Fruit fly (Drosophila melanogaster) whole organism, embryonic: ENCODE data around the gene tra.

Source experiments
- ATbp ChIP-seq: fragments of 200-800 bp; sonication (Bioruptor generic); optimal IDR thresholded peaks from 2 replicates; lab custom pipeline; 2017; ENCODE audit warnings: missing biosample characterization, mild to moderate bottlenecking, missing genetic modification characterization, missing genetic modification reagents
- Bteb2 ChIP-seq: fragments of 200-800 bp; sonication (Bioruptor generic); optimal IDR thresholded peaks from 2 replicates; lab custom pipeline; 2016; ENCODE audit warnings: missing biosample characterization, missing genetic modification characterization
- CG11398 ChIP-seq: fragments of 200-800 bp; sonication (Bioruptor generic); optimal IDR thresholded peaks from 2 replicates; lab custom pipeline; 2016; ENCODE audit warnings: missing biosample characterization, missing genetic modification characterization
- CG12155 ChIP-seq: fragments of 200-800 bp; sonication (Bioruptor generic); optimal IDR thresholded peaks from 3 replicates; lab custom pipeline; 2016; ENCODE audit warnings: missing biosample characterization, missing genetic modification characterization
- CG14710 ChIP-seq: fragments of 200-800 bp; sonication (Bioruptor generic); optimal IDR thresholded peaks from 3 replicates; lab custom pipeline; 2019; ENCODE audit warnings: missing biosample characterization, mild to moderate bottlenecking, missing genetic modification characterization, moderate library complexity
- CG14860 ChIP-seq: fragments of 200-800 bp; sonication (Bioruptor generic); IDR thresholded peaks from 3 replicates; pipeline ENCODE4 v1.3.6; 2022; ENCODE audit warnings: missing biosample characterization, missing genetic modification characterization; ENCODE audit not compliant: partially characterized antibody
- CG1647 ChIP-seq: fragments of 200-800 bp; sonication (Bioruptor generic); optimal IDR thresholded peaks from 3 replicates; lab custom pipeline; 2016; ENCODE audit warnings: missing biosample characterization, missing genetic modification characterization
- CG17186 ChIP-seq: fragments of 200-800 bp; sonication (Bioruptor generic); optimal IDR thresholded peaks from 3 replicates; lab custom pipeline; 2017; ENCODE audit warnings: missing biosample characterization, missing genetic modification reagents, missing genetic modification characterization
- CG3065 ChIP-seq: fragments of 200-800 bp; sonication (Bioruptor generic); optimal IDR thresholded peaks from 2 replicates; lab custom pipeline; 2016; ENCODE audit warnings: missing biosample characterization, missing genetic modification characterization
- CG31441 ChIP-seq: fragments of 200-800 bp; sonication (Bioruptor generic); IDR thresholded peaks from 2 replicates; pipeline ENCODE4 v1.3.6; 2022; ENCODE audit warnings: missing biosample characterization, missing genetic modification characterization
- CG32767 ChIP-seq: fragments of 200-800 bp; sonication (Bioruptor generic); IDR thresholded peaks from 2 replicates; pipeline ENCODE4 v1.3.6; 2022; ENCODE audit warnings: missing biosample characterization, missing genetic modification characterization
- CG3407 ChIP-seq: fragments of 200-800 bp; sonication (Bioruptor generic); optimal IDR thresholded peaks from 2 replicates; lab custom pipeline; 2018; ENCODE audit warnings: missing biosample characterization, mild to moderate bottlenecking, missing genetic modification characterization
- CG34224 ChIP-seq: fragments of 200-800 bp; sonication (Bioruptor generic); IDR thresholded peaks from 3 replicates; pipeline ENCODE4 v1.3.6; 2022; ENCODE audit warnings: missing biosample characterization, missing genetic modification characterization; ENCODE audit not compliant: partially characterized antibody
- CG3995 ChIP-seq: fragments of 200-800 bp; sonication (Bioruptor generic); optimal IDR thresholded peaks from 3 replicates; lab custom pipeline; 2016; ENCODE audit warnings: missing biosample characterization, missing genetic modification characterization
- CG7786 ChIP-seq: fragments of 200-800 bp; sonication (Bioruptor generic); optimal IDR thresholded peaks from 2 replicates; lab custom pipeline; 2016; ENCODE audit warnings: missing biosample characterization, missing genetic modification characterization
- CG8924 ChIP-seq: fragments of 200-800 bp; optimal IDR thresholded peaks from 3 replicates; lab custom pipeline; 2019; ENCODE audit warnings: missing biosample characterization, mild to moderate bottlenecking, missing genetic modification characterization, moderate library complexity
- CG8944 ChIP-seq: fragments of 200-800 bp; sonication (Bioruptor generic); optimal IDR thresholded peaks from 3 replicates; lab custom pipeline; 2016; ENCODE audit warnings: missing biosample characterization, missing genetic modification characterization
- CTCF ChIP-seq: fragments of 200-800 bp; sonication (Bioruptor generic); optimal IDR thresholded peaks from 2 replicates; lab custom pipeline; 2017; ENCODE audit warnings: missing biosample characterization, mild to moderate bottlenecking, missing genetic modification characterization, moderate library complexity
- CoRest ChIP-seq: fragments of 200-800 bp; sonication (Bioruptor generic); optimal IDR thresholded peaks from 3 replicates; lab custom pipeline; 2018; ENCODE audit warnings: missing biosample characterization, mild to moderate bottlenecking, missing genetic modification characterization, moderate library complexity
- CrebB ChIP-seq: fragments of 200-800 bp; sonication (Bioruptor generic); optimal IDR thresholded peaks from 3 replicates; lab custom pipeline; 2018; ENCODE audit warnings: missing biosample characterization, mild to moderate bottlenecking, missing genetic modification characterization
- Doc2 ChIP-seq: fragments of 200-800 bp; sonication (Bioruptor generic); IDR thresholded peaks from 2 replicates; pipeline ENCODE4 v1.3.6; 2022; ENCODE audit warnings: missing biosample characterization, missing genetic modification characterization
- Doc3 ChIP-seq: fragments of 200-800 bp; sonication (Bioruptor generic); IDR thresholded peaks from 3 replicates; pipeline ENCODE4 v1.3.6; 2022; ENCODE audit warnings: missing biosample characterization, missing genetic modification characterization; ENCODE audit not compliant: partially characterized antibody
- Dref ChIP-seq: fragments of 200-800 bp; sonication (Bioruptor generic); IDR thresholded peaks from 2 replicates; pipeline ENCODE4 v1.3.6; 2022; ENCODE audit warnings: missing biosample characterization, missing genetic modification characterization
- Fer1 ChIP-seq: fragments of 200-800 bp; sonication (Bioruptor generic); optimal IDR thresholded peaks from 2 replicates; lab custom pipeline; 2017; ENCODE audit warnings: missing biosample characterization, mild to moderate bottlenecking, missing genetic modification characterization
- HLH3B ChIP-seq: fragments of 200-800 bp; sonication (Bioruptor generic); IDR thresholded peaks from 2 replicates; pipeline ENCODE4 v1.3.6; 2022; ENCODE audit warnings: missing biosample characterization, missing genetic modification characterization
- Myb ChIP-seq: fragments of 200-800 bp; sonication (Bioruptor generic); optimal IDR thresholded peaks from 2 replicates; lab custom pipeline; 2016; ENCODE audit warnings: missing biosample characterization, missing genetic modification characterization
- Oli ChIP-seq: fragments of 200-800 bp; sonication (Bioruptor generic); optimal IDR thresholded peaks from 2 replicates; lab custom pipeline; 2018; ENCODE audit warnings: missing biosample characterization, mild to moderate bottlenecking, missing genetic modification characterization, moderate library complexity
- Pdp1 ChIP-seq, 2 experiments: fragments of 200-800 bp; sonication (Bioruptor generic); optimal IDR thresholded peaks; 3 replicates each; lab custom pipeline; 2016; ENCODE audit warnings: missing biosample characterization in 2 of 2, missing genetic modification characterization in 2 of 2, mild to moderate bottlenecking in 1 of 2, moderate library complexity in 1 of 2
- Ptx1 ChIP-seq: fragments of 200-800 bp; sonication (Bioruptor generic); IDR thresholded peaks from 2 replicates; pipeline ENCODE4 v1.3.6; 2022; ENCODE audit warnings: missing biosample characterization, missing genetic modification characterization
- ap ChIP-seq: fragments of 200-800 bp; sonication (Bioruptor generic); IDR thresholded peaks from 2 replicates; pipeline ENCODE4 v1.3.6; 2022; ENCODE audit warnings: missing biosample characterization, missing genetic modification characterization
- bcd ChIP-seq: fragments of 200-800 bp; sonication (Bioruptor generic); optimal IDR thresholded peaks from 2 replicates; lab custom pipeline; 2017; ENCODE audit warnings: missing biosample characterization, mild to moderate bottlenecking, missing genetic modification characterization
- cas ChIP-seq: fragments of 200-800 bp; sonication (Bioruptor generic); IDR thresholded peaks from 2 replicates; pipeline ENCODE4 v1.3.6; 2022; ENCODE audit warnings: missing biosample characterization, missing genetic modification characterization
- chif ChIP-seq, 2 experiments: fragments of 200-800 bp; sonication (Bioruptor generic); optimal IDR thresholded peaks; 3 replicates each; lab custom pipeline; 2016; ENCODE audit warnings: missing biosample characterization in 2 of 2, missing genetic modification characterization in 2 of 2
- chm ChIP-seq: fragments of 200-800 bp; sonication (Bioruptor generic); IDR thresholded peaks from 2 replicates; pipeline ENCODE4 v1.3.6; 2022; ENCODE audit warnings: missing biosample characterization, missing genetic modification characterization
- corto ChIP-seq: fragments of 200-800 bp; sonication (Bioruptor generic); optimal IDR thresholded peaks from 2 replicates; lab custom pipeline; 2016; ENCODE audit warnings: missing biosample characterization, mild to moderate bottlenecking, missing genetic modification characterization, moderate library complexity
- grau ChIP-seq: fragments of 200-800 bp; optimal IDR thresholded peaks from 3 replicates; lab custom pipeline; 2019; ENCODE audit warnings: missing biosample characterization, mild to moderate bottlenecking, missing genetic modification characterization, moderate library complexity
- ham ChIP-seq: fragments of 200-800 bp; sonication (Bioruptor generic); IDR thresholded peaks from 2 replicates; pipeline ENCODE4 v1.3.6; 2022; ENCODE audit warnings: missing biosample characterization, missing genetic modification characterization
- hbn ChIP-seq: fragments of 200-800 bp; sonication (Bioruptor generic); IDR thresholded peaks from 2 replicates; pipeline ENCODE4 v1.3.6; 2022; ENCODE audit warnings: missing biosample characterization, missing genetic modification characterization; ENCODE audit not compliant: partially characterized antibody
- jing ChIP-seq: fragments of 200-800 bp; sonication (Bioruptor generic); optimal IDR thresholded peaks from 2 replicates; lab custom pipeline; 2018; ENCODE audit warnings: missing biosample characterization, mild to moderate bottlenecking, missing genetic modification characterization
- lab ChIP-seq: fragments of 200-800 bp; sonication (Bioruptor generic); optimal IDR thresholded peaks from 3 replicates; lab custom pipeline; 2017; ENCODE audit warnings: missing biosample characterization, missing genetic modification characterization, mild to moderate bottlenecking, moderate library complexity, missing genetic modification reagents
- lbe ChIP-seq: fragments of 200-800 bp; sonication (Bioruptor generic); optimal IDR thresholded peaks from 2 replicates; lab custom pipeline; 2016; ENCODE audit warnings: missing biosample characterization, mild to moderate bottlenecking, missing genetic modification characterization
- peb ChIP-seq: fragments of 200-800 bp; sonication (Bioruptor generic); IDR thresholded peaks from 2 replicates; pipeline ENCODE4 v1.3.6; 2022; ENCODE audit warnings: missing biosample characterization, missing genetic modification characterization
- phol ChIP-seq: fragments of 200-800 bp; sonication (Bioruptor generic); optimal IDR thresholded peaks from 3 replicates; lab custom pipeline; 2018; ENCODE audit warnings: missing biosample characterization, mild to moderate bottlenecking, missing genetic modification characterization, moderate library complexity
- pita ChIP-seq: fragments of 200-800 bp; sonication (Bioruptor generic); optimal IDR thresholded peaks from 2 replicates; lab custom pipeline; 2017; ENCODE audit warnings: missing biosample characterization, mild to moderate bottlenecking, missing genetic modification characterization
- pzg ChIP-seq: fragments of 200-800 bp; sonication (Bioruptor generic); optimal IDR thresholded peaks from 3 replicates; lab custom pipeline; 2018; ENCODE audit warnings: missing biosample characterization, mild to moderate bottlenecking, missing genetic modification characterization, moderate library complexity
- ro ChIP-seq: fragments of 200-800 bp; sonication (Bioruptor generic); IDR thresholded peaks from 2 replicates; pipeline ENCODE4 v1.3.6; 2022; ENCODE audit warnings: missing biosample characterization, missing genetic modification characterization
- row ChIP-seq: fragments of 200-800 bp; sonication (Bioruptor generic); IDR thresholded peaks from 3 replicates; pipeline ENCODE4 v1.3.6; 2022; ENCODE audit warnings: missing biosample characterization, missing genetic modification characterization
- stwl ChIP-seq: fragments of 200-800 bp; sonication (Bioruptor generic); optimal IDR thresholded peaks from 3 replicates; lab custom pipeline; 2018; ENCODE audit warnings: missing biosample characterization, mild to moderate bottlenecking, missing genetic modification characterization, moderate library complexity
- unc-4 ChIP-seq: fragments of 200-800 bp; sonication (Bioruptor generic); IDR thresholded peaks from 2 replicates; pipeline ENCODE4 v1.3.6; 2022; ENCODE audit warnings: missing biosample characterization, missing genetic modification characterization; ENCODE audit not compliant: partially characterized antibody
- zen2 ChIP-seq: fragments of 200-800 bp; sonication (Bioruptor generic); IDR thresholded peaks from 3 replicates; pipeline ENCODE4 v1.3.6; 2022; ENCODE audit warnings: missing biosample characterization, missing genetic modification characterization; ENCODE audit not compliant: partially characterized antibody

The tra gene

dm6 chr3L:16594922-16595518, 4.2 kb upstream of the tra start, which contains the start of the genes spd-2 and Apl (continued):
- TF ChIP-seq chif (GFP tag; optimal IDR thresholded peaks at IDR 0.05; lab: Kevin White, UChicago) (no peak), CG3995 (GFP tag; lab: Kevin White, UChicago) (no peak), pita (GFP tag; lab: Kevin White, UChicago) (no peak), row (GFP tag; lab: Robert Waterston, UW) (0 out of 3 replicates have a peak, but pooled peaks have one; percentile 12), Dref (GFP tag; lab: Robert Waterston, UW) (peak; percentile 64), CTCF (GFP tag; lab: Kevin White, UChicago) (peak; percentile 68), Bteb2 (GFP tag; lab: Kevin White, UChicago) (no peak), ATbp (GFP tag; lab: Kevin White, UChicago) (no peak), cas (GFP tag; lab: Robert Waterston, UW) (no peak), zen2 (GFP tag; lab: Robert Waterston, UW) (no peak), ham (GFP tag; lab: Robert Waterston, UW) (no peak), CG34224 (GFP tag; lab: Robert Waterston, UW) (peak; percentile 56; the same call in 1 of the 3 replicates), Oli (no peak), unc-4 (GFP tag; lab: Robert Waterston, UW) (0 out of 2 replicates have a peak, but pooled peaks have one; percentile 35), jing (no peak), chm (GFP tag; lab: Robert Waterston, UW) (no peak), CG32767 (GFP tag; lab: Robert Waterston, UW) (no peak), Doc2 (GFP tag; lab: Robert Waterston, UW) (no peak), stwl (tag; lab: Kevin White, UChicago) (peak; percentile 27), ro (GFP tag; lab: Robert Waterston, UW) (no peak), hbn (no peak), ap (GFP tag; lab: Robert Waterston, UW) (no peak), Doc3 (GFP tag; lab: Robert Waterston, UW) (0 out of 3 replicates have a peak, but pooled peaks have one; percentile 39), CoRest (tag; lab: Kevin White, UChicago) (peak; percentile 22), CG12155 (GFP tag; lab: Kevin White, UChicago) (peak; percentile 11), lab (GFP tag; lab: Kevin White, UChicago) (no peak), HLH3B (GFP tag; lab: Robert Waterston, UW) (no peak), grau (tag; lab: Kevin White, UChicago) (no peak), CG7786 (GFP tag; lab: Kevin White, UChicago) (no peak), bcd (GFP tag; lab: Kevin White, UChicago) (no peak), lbe (GFP tag; lab: Kevin White, UChicago) (no peak), CG3065 (no peak), peb (no peak), Pdp1 (GFP tag; optimal IDR thresholded peaks at IDR 0.05; lab: Kevin White, UChicago) (no peak), CG14860 (GFP tag; lab: Robert Waterston, UW) (peak; percentile 71; the same call in 2 of the 3 replicates), CG8924 (no peak), corto (GFP tag; lab: Kevin White, UChicago) (no peak), CG14710 (tag; lab: Kevin White, UChicago) (peak; percentile 36), CG3407 (no peak), CrebB (no peak), Ptx1 (no peak), Fer1 (no peak), phol (tag; lab: Kevin White, UChicago) (peak; percentile 90), CG8944 (GFP tag; lab: Kevin White, UChicago) (no peak), CG31441 (GFP tag; lab: Robert Waterston, UW) (no peak), pzg (GFP tag; lab: Kevin White, UChicago) (peak; percentile 19), CG1647 (GFP tag; lab: Kevin White, UChicago) (no peak), CG17186 (GFP tag; lab: Kevin White, UChicago) (peak; percentile 30), CG11398 (GFP tag; lab: Kevin White, UChicago) (no peak), Myb (GFP tag; lab: Kevin White, UChicago) (peak; percentile 18)
